Worm (Caenorhabditis elegans): ENCODE measurements around the gene pho-13.

DNA sequence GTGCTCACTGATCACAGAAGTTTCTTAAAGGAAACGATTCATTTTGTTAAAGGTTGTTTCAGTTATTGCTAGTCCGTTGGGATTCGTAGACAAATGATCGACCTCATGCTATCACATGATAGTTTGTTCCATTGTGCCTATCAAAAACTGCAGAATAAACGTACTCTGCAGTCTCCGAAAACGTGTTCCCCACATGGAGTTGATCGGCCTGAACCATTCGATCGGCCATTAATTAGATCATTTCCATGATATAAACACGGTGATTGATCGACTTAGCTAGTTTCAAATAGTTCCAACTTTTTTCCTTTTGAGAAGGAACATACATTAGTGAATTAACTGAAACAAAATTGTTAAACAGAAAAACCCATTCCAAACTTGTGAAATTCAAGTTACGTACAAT, 15.9 kb upstream of the pho-13 start:
- TF ChIP-seq W03F9.2 (tag; optimal IDR thresholded peaks at IDR 0.05) (no peak), him-1 (tag; optimal IDR thresholded peaks at IDR 0.05) (no peak), dao-5 (tag; optimal IDR thresholded peaks at IDR 0.05) (no peak)

Data from whole organism, L4/young adult.